In genomic region chr3L:11626229-11626826, dm6 we compare ENCODE assay signal across 1 fruit fly cellular context.
TF ChIP-seq lines count a peak whose summit lies in the region.

TSS of gene PCID2 (plus strand) at chr3L:11626441.

TF ChIP-seq in whole organism, embryonic, 481 proteins besides CTCF, POLR2A, EP300 and RAD21 (continued from another document):
- TF ChIP-seq chinmo (GFP tag; IDR thresholded peaks at IDR 0.05; lab: Robert Waterston, UW; ENCODE audit: partially characterized antibody), result 0 out of 4 replicates have a peak, but pooled peaks have one; percentile 71
- peak; percentile 80 for TF ChIP-seq sna (GFP tag; IDR thresholded peaks at IDR 0.05; lab: Robert Waterston, UW; ENCODE audit: partially characterized antibody)
- TF ChIP-seq inv (GFP tag; IDR thresholded peaks at IDR 0.05; lab: Robert Waterston, UW; ENCODE audit: partially characterized antibody), result peak; percentile 64
- TF ChIP-seq chif (GFP tag; optimal IDR thresholded peaks at IDR 0.05; lab: Kevin White, UChicago), result no peak
- no peak for TF ChIP-seq CG11504 (tag; optimal IDR thresholded peaks at IDR 0.05; lab: Kevin White, UChicago)
- TF ChIP-seq wor (GFP tag; IDR thresholded peaks at IDR 0.05; lab: Robert Waterston, UW), result no peak
- TF ChIP-seq CG34224 (GFP tag; IDR thresholded peaks at IDR 0.05; lab: Robert Waterston, UW; ENCODE audit: partially characterized antibody), result peak; percentile 84
- peak; percentile 28 for TF ChIP-seq sens (GFP tag; lab: Kevin White, UChicago)
- peak; percentile 79 for TF ChIP-seq knrl (GFP tag; IDR thresholded peaks at IDR 0.05; lab: Robert Waterston, UW; ENCODE audit: partially characterized antibody)
- TF ChIP-seq aop (GFP tag; IDR thresholded peaks at IDR 0.05; lab: Robert Waterston, UW), result no peak
- TF ChIP-seq bbx (GFP tag; IDR thresholded peaks at IDR 0.05; lab: Robert Waterston, UW; ENCODE audit: partially characterized antibody), result peak; percentile 80
- TF ChIP-seq Poxn (GFP tag; IDR thresholded peaks at IDR 0.05; lab: Robert Waterston, UW), result no peak
- TF ChIP-seq CG2116 (GFP tag; optimal IDR thresholded peaks at IDR 0.05; lab: Kevin White, UChicago), result peak; percentile 33
- no peak for TF ChIP-seq CG17385 (GFP tag; optimal IDR thresholded peaks at IDR 0.05; lab: Kevin White, UChicago)
- TF ChIP-seq nerfin-2 (GFP tag; IDR thresholded peaks at IDR 0.05; lab: Robert Waterston, UW; ENCODE audit: partially characterized antibody), result peak; percentile 72
- peak; percentile 83 for TF ChIP-seq amos (GFP tag; IDR thresholded peaks at IDR 0.05; lab: Robert Waterston, UW; ENCODE audit: partially characterized antibody)
- TF ChIP-seq CG13287 (GFP tag; IDR thresholded peaks at IDR 0.05; lab: Robert Waterston, UW; ENCODE audit: partially characterized antibody), result peak; percentile 89
- TF ChIP-seq Myb (GFP tag; optimal IDR thresholded peaks at IDR 0.05; lab: Kevin White, UChicago), result peak; percentile 14
